Fruit fly (Drosophila melanogaster): ENCODE data around the gene HtrA2.
A peak's percentile ranks its signal among the peaks of the same experiment; 100 is the strongest.

DNA sequence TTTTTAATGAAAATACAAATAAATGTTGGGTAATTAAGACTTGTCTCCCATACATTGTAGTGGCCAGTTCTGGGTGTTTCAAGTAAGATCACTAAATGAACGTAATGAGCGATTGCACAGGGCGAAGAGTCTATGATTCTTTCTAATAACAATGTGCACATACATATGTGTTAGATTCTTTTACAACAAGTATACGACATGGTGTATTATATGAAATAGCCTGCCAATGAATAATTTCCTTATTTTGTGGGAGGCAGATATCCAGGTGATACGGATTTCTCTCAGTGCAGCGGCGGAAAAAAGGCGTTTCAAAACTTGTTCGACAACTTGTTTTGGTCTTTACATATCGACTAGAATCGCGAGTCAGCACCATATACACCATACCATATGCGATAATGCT, 37.9 kb downstream of the HtrA2 start:
- peak; percentile 51 for TF ChIP-seq D1 (tag; optimal IDR thresholded peaks at IDR 0.05)
- TF ChIP-seq CG17806 (tag; optimal IDR thresholded peaks at IDR 0.05), result peak; percentile 72
- peak; percentile 35 for TF ChIP-seq Pif1B (GFP tag; optimal IDR thresholded peaks at IDR 0.05)
- peak; percentile 65 for TF ChIP-seq CG8159 (tag; optimal IDR thresholded peaks at IDR 0.05)
- peak; percentile 89 for TF ChIP-seq fd96Ca (GFP tag; IDR thresholded peaks at IDR 0.05)
- TF ChIP-seq CG13204 (GFP tag; optimal IDR thresholded peaks at IDR 0.05), result no peak
- TF ChIP-seq Pif1A (GFP tag; optimal IDR thresholded peaks at IDR 0.05), result peak; percentile 68
- 0 out of 2 replicates have a peak, but pooled peaks have one; percentile 35 for TF ChIP-seq CG10348 (GFP tag; IDR thresholded peaks at IDR 0.05)
- peak; percentile 45 for TF ChIP-seq CG15710 (tag; optimal IDR thresholded peaks at IDR 0.05)
- TF ChIP-seq Ets98B (GFP tag; IDR thresholded peaks at IDR 0.05), result peak; percentile 82
- TF ChIP-seq CG32121 (GFP tag; IDR thresholded peaks at IDR 0.05), result peak; percentile 89
- TF ChIP-seq CG4496 (GFP tag; IDR thresholded peaks at IDR 0.05), result peak; percentile 90

Measured in whole organism, pupa.